Fruit fly (Drosophila melanogaster): ENCODE data around the gene zen2.

Gene zen2

DNA sequence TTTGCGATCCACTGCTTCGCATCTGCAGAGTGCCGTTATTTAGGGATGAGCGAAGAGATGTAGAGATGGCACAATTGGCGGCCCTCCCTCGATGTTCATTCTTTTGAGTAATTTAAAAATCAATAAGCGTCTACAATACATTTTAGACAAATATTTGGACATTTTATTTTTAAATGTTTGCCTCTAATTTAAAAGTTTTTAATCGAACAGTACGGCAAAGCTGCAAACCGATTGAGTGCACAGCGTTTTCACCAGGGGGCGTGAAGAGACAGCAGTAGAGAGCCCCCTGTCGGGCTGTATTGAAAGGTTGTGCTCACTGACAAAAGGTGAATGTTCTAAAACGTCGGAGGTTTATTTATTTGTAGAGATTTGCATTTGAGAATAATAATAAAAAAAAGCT lies 15.5 kb upstream of the zen2 start, which contains the start of gene bcd:
TSS of gene bcd (minus strand) at position 48 of the 400 bp plus-strand sequence.
- TF ChIP-seq dl (GFP tag; optimal IDR thresholded peaks at IDR 0.05; ENCODE audit: insufficient read depth in 1 of 2, partially characterized antibody in 2 of 2) (peak in 1 of 2 experiments; percentile 45), Vsx2 (GFP tag; optimal IDR thresholded peaks at IDR 0.05; ENCODE audit: partially characterized antibody) (peak; percentile 78), Mio (GFP tag; optimal IDR thresholded peaks at IDR 0.05) (no peak), h (GFP tag; optimal IDR thresholded peaks at IDR 0.05) (peak; percentile 57), jim (GFP tag; optimal IDR thresholded peaks at IDR 0.05) (peak; percentile 78), sv (GFP tag; optimal IDR thresholded peaks at IDR 0.05) (peak; percentile 6), N (GFP tag; optimal IDR thresholded peaks at IDR 0.05) (no peak), lola (GFP tag; optimal IDR thresholded peaks at IDR 0.05) (no peak), Hr78 (GFP tag; optimal IDR thresholded peaks at IDR 0.05) (no peak), GATAd (GFP tag; optimal IDR thresholded peaks at IDR 0.05) (no peak), HLH106 (tag; optimal IDR thresholded peaks at IDR 0.05) (peak; percentile 61), ey (GFP tag; optimal IDR thresholded peaks at IDR 0.05) (peak; percentile 69), br (GFP tag; optimal IDR thresholded peaks at IDR 0.05) (peak; percentile 56), CG9705 (GFP tag; optimal IDR thresholded peaks at IDR 0.05) (peak; percentile 16), Sp1 (GFP tag; optimal IDR thresholded peaks at IDR 0.05) (no peak), rgr (GFP tag; optimal IDR thresholded peaks at IDR 0.05) (peak; percentile 73), dmrt93B (GFP tag; optimal IDR thresholded peaks at IDR 0.05) (peak; percentile 48), Dfd (GFP tag; optimal IDR thresholded peaks at IDR 0.05) (no peak), Hr83 (GFP tag; optimal IDR thresholded peaks at IDR 0.05; ENCODE audit: poor library complexity, severe bottlenecking) (peak; percentile 63), Myc (optimal IDR thresholded peaks at IDR 0.05) (peak; percentile 84), foxo (GFP tag; optimal IDR thresholded peaks at IDR 0.05) (peak in 1 of 2 experiments; percentile 76), OdsH (GFP tag; optimal IDR thresholded peaks at IDR 0.05) (peak; percentile 29), Dif (GFP tag; optimal IDR thresholded peaks at IDR 0.05; ENCODE audit: partially characterized antibody) (peak; percentile 79), tai (GFP tag; optimal IDR thresholded peaks at IDR 0.05) (peak; percentile 73), Hnf4 (GFP tag; optimal IDR thresholded peaks at IDR 0.05) (peak; percentile 59), fru (GFP tag; optimal IDR thresholded peaks at IDR 0.05) (peak; percentile 47)

DNA sequence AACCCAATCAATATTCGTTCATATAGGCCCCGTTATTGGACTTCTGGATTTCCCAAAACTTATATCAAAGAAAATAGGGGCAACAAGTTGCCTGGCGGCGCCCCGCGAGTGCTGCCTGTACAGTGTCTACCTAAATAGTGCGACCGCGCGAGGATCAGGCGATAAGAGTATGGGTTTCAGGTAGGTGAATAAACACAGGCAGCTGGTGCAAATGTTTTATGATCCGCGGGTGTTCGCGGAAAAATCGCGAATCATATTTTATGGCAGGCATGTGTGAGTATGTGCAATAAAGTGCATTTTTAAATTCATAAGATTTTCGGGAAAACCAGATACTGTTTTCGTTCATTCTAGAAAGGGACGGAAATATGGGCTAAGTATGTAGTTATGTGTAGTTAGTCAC lies 11.5 kb upstream of the zen2 start:
- TF ChIP-seq CrebA (GFP tag; optimal IDR thresholded peaks at IDR 0.05; ENCODE audit: borderline replicate concordance) (no peak), jim (GFP tag; optimal IDR thresholded peaks at IDR 0.05) (no peak), tai (GFP tag; optimal IDR thresholded peaks at IDR 0.05) (no peak), usp (GFP tag; optimal IDR thresholded peaks at IDR 0.05) (no peak), foxo (GFP tag; optimal IDR thresholded peaks at IDR 0.05) (no peak), Dfd (GFP tag; optimal IDR thresholded peaks at IDR 0.05) (no peak), Jra (GFP tag; optimal IDR thresholded peaks at IDR 0.05) (no peak), Abd-B (GFP tag; optimal IDR thresholded peaks at IDR 0.05) (no peak), Hr83 (GFP tag; optimal IDR thresholded peaks at IDR 0.05; ENCODE audit: poor library complexity, severe bottlenecking) (no peak), pan (optimal IDR thresholded peaks at IDR 0.05) (no peak), Hr78 (GFP tag; optimal IDR thresholded peaks at IDR 0.05) (no peak), Rel (GFP tag; optimal IDR thresholded peaks at IDR 0.05) (no peak), Rel (tag; optimal IDR thresholded peaks at IDR 0.05) (no peak), fru (GFP tag; optimal IDR thresholded peaks at IDR 0.05) (no peak), brk (GFP tag; optimal IDR thresholded peaks at IDR 0.05) (no peak), ey (GFP tag; optimal IDR thresholded peaks at IDR 0.05) (no peak)

DNA sequence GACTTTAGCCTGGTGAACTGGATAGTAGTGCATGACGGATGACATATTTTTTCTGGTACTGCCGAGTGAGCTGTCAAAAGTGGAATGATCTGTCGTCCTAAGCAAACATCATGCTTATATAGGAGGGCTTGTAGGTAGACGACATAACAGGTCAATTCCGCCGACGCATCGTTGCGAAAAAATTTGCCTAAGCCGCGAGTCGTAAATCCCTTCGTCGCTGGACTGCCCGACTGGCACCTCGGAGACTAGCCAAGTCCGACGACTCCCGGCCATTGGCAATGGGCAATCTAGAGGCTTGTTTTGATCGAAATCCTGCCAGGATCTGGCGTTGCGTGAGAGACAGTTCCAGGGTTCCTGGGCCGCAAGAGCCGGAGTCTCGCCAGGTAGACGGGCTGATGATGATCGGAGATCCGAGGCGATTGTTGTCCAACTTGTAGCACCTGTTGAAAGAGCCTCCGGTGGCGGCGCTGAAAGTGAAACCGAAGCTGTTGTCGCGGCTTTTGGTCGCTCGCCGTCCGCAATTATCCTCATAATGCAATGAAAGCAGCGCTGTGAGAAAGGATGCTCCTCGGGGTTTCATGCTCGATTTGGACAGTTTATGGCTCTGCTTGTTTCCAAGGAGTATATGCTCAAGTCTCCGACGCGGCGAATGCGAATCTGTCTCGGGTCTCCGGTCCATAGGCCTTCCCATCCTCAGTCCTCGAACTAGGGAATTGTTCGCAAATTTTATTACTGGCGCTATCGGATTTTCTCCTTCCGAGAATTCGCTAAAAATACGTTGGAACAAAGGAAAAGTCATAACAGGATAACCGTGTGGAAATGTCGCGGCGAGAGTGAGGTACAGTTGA lies 10.4 kb upstream of the zen2 start, which contains the start of gene zen:
TSS of gene zen (minus strand) at position 91 of the 848 bp plus-strand sequence.
- no peak for TF ChIP-seq lola (GFP tag; optimal IDR thresholded peaks at IDR 0.05)
- no peak for TF ChIP-seq Hr78 (GFP tag; optimal IDR thresholded peaks at IDR 0.05)
- TF ChIP-seq Dfd (GFP tag; optimal IDR thresholded peaks at IDR 0.05): no peak
- TF ChIP-seq dsf (GFP tag; optimal IDR thresholded peaks at IDR 0.05; ENCODE audit: borderline replicate concordance): no peak
- TF ChIP-seq woc (GFP tag; optimal IDR thresholded peaks at IDR 0.05): no peak
- no peak for TF ChIP-seq HLH106 (tag; optimal IDR thresholded peaks at IDR 0.05)
- no peak for TF ChIP-seq pan (optimal IDR thresholded peaks at IDR 0.05)
- no peak for TF ChIP-seq Mio (GFP tag; optimal IDR thresholded peaks at IDR 0.05)
- no peak for TF ChIP-seq jim (GFP tag; optimal IDR thresholded peaks at IDR 0.05)
- TF ChIP-seq br (GFP tag; optimal IDR thresholded peaks at IDR 0.05): no peak
- TF ChIP-seq dmrt93B (GFP tag; optimal IDR thresholded peaks at IDR 0.05): no peak
- no peak for TF ChIP-seq CrebA (GFP tag; optimal IDR thresholded peaks at IDR 0.05; ENCODE audit: borderline replicate concordance)
- TF ChIP-seq OdsH (GFP tag; optimal IDR thresholded peaks at IDR 0.05): no peak

All from whole organism, wandering third instar larva.